Fruit fly (Drosophila melanogaster): ENCODE measurements around the gene comt.
A peak's percentile ranks its signal among the peaks of the same experiment; 100 is the strongest.

comt gene

DNA sequence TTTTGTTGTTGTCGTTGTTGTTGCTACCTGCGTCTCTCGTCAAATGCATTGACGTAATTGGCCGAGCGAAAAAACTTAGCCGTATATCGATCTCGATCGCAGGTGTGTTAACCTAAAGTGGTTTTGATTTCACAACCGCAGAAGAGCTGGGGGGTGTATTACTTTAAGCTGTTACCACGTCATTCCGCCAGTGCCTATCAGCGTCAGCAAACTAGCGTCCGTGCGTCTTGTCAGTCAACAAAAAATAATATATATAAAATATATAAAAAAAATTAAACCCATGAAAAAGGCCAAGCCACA, 43.4 kb downstream of the comt start, which contains the start of gene CG1764:
Gene CG1764 (minus strand): TSS at position 101 of the 300 bp plus-strand sequence.
- TF ChIP-seq CG17328 (GFP tag; IDR thresholded peaks at IDR 0.05) = no peak
- no peak for TF ChIP-seq B-H2 (GFP tag; optimal IDR thresholded peaks at IDR 0.05)
- no peak for TF ChIP-seq CG15011 (GFP tag; optimal IDR thresholded peaks at IDR 0.05)
- TF ChIP-seq CG8089 (GFP tag; optimal IDR thresholded peaks at IDR 0.05) = no peak
- TF ChIP-seq Med (GFP tag) = peak; percentile 46
- no peak for TF ChIP-seq CG17361 (GFP tag; IDR thresholded peaks at IDR 0.05)

- TF ChIP-seq CG4707 (GFP tag; optimal IDR thresholded peaks at IDR 0.05) (peak; percentile 23), BtbVII (GFP tag; optimal IDR thresholded peaks at IDR 0.05) (peak; percentile 45), sr (GFP tag; IDR thresholded peaks at IDR 0.05) (peak; percentile 74; the same call in 2 of the 3 replicates), shn (GFP tag; optimal IDR thresholded peaks at IDR 0.05) (peak; percentile 2), wdn (GFP tag; IDR thresholded peaks at IDR 0.05) (no peak), abd-A (tag; optimal IDR thresholded peaks at IDR 0.05) (peak; percentile 63), CG14014 (GFP tag; IDR thresholded peaks at IDR 0.05) (no peak), Pdp1 (GFP tag; optimal IDR thresholded peaks at IDR 0.05) (peak in 1 of 2 experiments; percentile 73), CG32767 (GFP tag; IDR thresholded peaks at IDR 0.05) (no peak), Awh (GFP tag; IDR thresholded peaks at IDR 0.05) (peak; percentile 69), Fer1 (GFP tag; optimal IDR thresholded peaks at IDR 0.05) (no peak), grn (GFP tag; optimal IDR thresholded peaks at IDR 0.05) (peak; percentile 17), CG12219 (GFP tag; optimal IDR thresholded peaks at IDR 0.05) (no peak), Spps (tag; optimal IDR thresholded peaks at IDR 0.05) (no peak), BEAF-32 (GFP tag; optimal IDR thresholded peaks at IDR 0.05) (no peak), ro (GFP tag; IDR thresholded peaks at IDR 0.05) (no peak), CG6765 (GFP tag; optimal IDR thresholded peaks at IDR 0.05) (no peak), kay (GFP tag; optimal IDR thresholded peaks at IDR 0.05) (peak; percentile 67), pho (GFP tag; optimal IDR thresholded peaks at IDR 0.05) (no peak), chif (GFP tag; optimal IDR thresholded peaks at IDR 0.05) (no peak), CG10543 (GFP tag; optimal IDR thresholded peaks at IDR 0.05) (peak; percentile 90), Atf3 (GFP tag; optimal IDR thresholded peaks at IDR 0.05) (no peak), emc (GFP tag; optimal IDR thresholded peaks at IDR 0.05) (no peak), jumu (GFP tag; optimal IDR thresholded peaks at IDR 0.05) (no peak), slbo (GFP tag; IDR thresholded peaks at IDR 0.05) (peak; percentile 36; the same call in 1 of the 2 replicates), cg (GFP tag; optimal IDR thresholded peaks at IDR 0.05) (peak; percentile 26), vvl (GFP tag; IDR thresholded peaks at IDR 0.05) (peak; percentile 48; the same call in 1 of the 2 replicates), maf-S (GFP tag; optimal IDR thresholded peaks at IDR 0.05) (no peak), ttk (GFP tag; IDR thresholded peaks at IDR 0.05) (peak; percentile 70), sug (tag; optimal IDR thresholded peaks at IDR 0.05) (peak; percentile 84), p53 (GFP tag; optimal IDR thresholded peaks at IDR 0.05) (no peak), CG34376 (GFP tag; optimal IDR thresholded peaks at IDR 0.05) (peak; percentile 34), crol (GFP tag; IDR thresholded peaks at IDR 0.05) (peak; percentile 99), bbx (GFP tag; IDR thresholded peaks at IDR 0.05; ENCODE audit: partially characterized antibody) (0 out of 2 replicates have a peak, but pooled peaks have one; percentile 35), so (GFP tag; IDR thresholded peaks at IDR 0.05) (no peak), CG8290 (GFP tag; optimal IDR thresholded peaks at IDR 0.05) (no peak), CG8290 (tag; optimal IDR thresholded peaks at IDR 0.05) (peak in 1 of 2 experiments; percentile 31), Med (GFP tag) (peak; percentile 79), br (optimal IDR thresholded peaks at IDR 0.05) (no peak), Lhr (GFP tag; optimal IDR thresholded peaks at IDR 0.05) (no peak), CG13894 (tag; optimal IDR thresholded peaks at IDR 0.05) (no peak), HmgZ (tag; optimal IDR thresholded peaks at IDR 0.05) (no peak), Abd-B (GFP tag; optimal IDR thresholded peaks at IDR 0.05) (peak; percentile 22), oc (tag; optimal IDR thresholded peaks at IDR 0.05) (peak; percentile 16)
Measured at dm6 chrX:13302615-13303526, 44.0 kb downstream of the comt start.
